Fruit fly (Drosophila melanogaster): ENCODE results near the gene toc.

toc gene

dm6 chr2L:3100812-3101211 is 43.8 kb downstream of the toc start (continued):
- TF ChIP-seq CG11902 (GFP tag; optimal IDR thresholded peaks at IDR 0.05) (no peak), net (GFP tag; optimal IDR thresholded peaks at IDR 0.05) (no peak), Hr38 (GFP tag; optimal IDR thresholded peaks at IDR 0.05) (no peak), Gug (GFP tag; IDR thresholded peaks at IDR 0.05) (no peak), CG6792 (GFP tag; optimal IDR thresholded peaks at IDR 0.05) (no peak), fkh (GFP tag; optimal IDR thresholded peaks at IDR 0.05) (no peak), CG32006 (GFP tag; optimal IDR thresholded peaks at IDR 0.05) (peak; percentile 44), Smox (GFP tag; optimal IDR thresholded peaks at IDR 0.05) (no peak), CG6163 (GFP tag; IDR thresholded peaks at IDR 0.05) (peak; percentile 38; the same call in 1 of the 3 replicates), CG10631 (GFP tag; optimal IDR thresholded peaks at IDR 0.05) (no peak), CG8632 (GFP tag; optimal IDR thresholded peaks at IDR 0.05) (no peak), fd85E (GFP tag; optimal IDR thresholded peaks at IDR 0.05) (no peak), Eip78C (GFP tag) (peak; percentile 37), OdsH (GFP tag; optimal IDR thresholded peaks at IDR 0.05) (no peak), CG6854 (GFP tag; optimal IDR thresholded peaks at IDR 0.05) (no peak), CG7368 (GFP tag; optimal IDR thresholded peaks at IDR 0.05) (no peak), svp (GFP tag) (no peak), Eip93F (GFP tag; optimal IDR thresholded peaks at IDR 0.05) (no peak), fd59A (GFP tag; optimal IDR thresholded peaks at IDR 0.05) (no peak), pdm3 (GFP tag; optimal IDR thresholded peaks at IDR 0.05) (no peak), ss (GFP tag; optimal IDR thresholded peaks at IDR 0.05) (no peak), CG6276 (GFP tag; optimal IDR thresholded peaks at IDR 0.05) (peak; percentile 15), CG8119 (GFP tag; IDR thresholded peaks at IDR 0.05) (peak; percentile 45; the same call in 2 of the 3 replicates), CG16779 (tag; optimal IDR thresholded peaks at IDR 0.05) (no peak), eg (GFP tag; IDR thresholded peaks at IDR 0.05) (peak; percentile 64; the same call in 2 of the 3 replicates), CG11762 (GFP tag; optimal IDR thresholded peaks at IDR 0.05; ENCODE audit: insufficient read depth) (no peak)

- TF ChIP-seq esn (GFP tag; optimal IDR thresholded peaks at IDR 0.05): no peak
Measured at dm6 chr2L:3099930-3100329, 44.7 kb downstream of the toc start.

- TF ChIP-seq CG10669 (GFP tag; optimal IDR thresholded peaks at IDR 0.05) (peak; percentile 28), Sox15 (GFP tag; optimal IDR thresholded peaks at IDR 0.05) (no peak), OdsH (GFP tag; optimal IDR thresholded peaks at IDR 0.05) (no peak), Eip75B (GFP tag; optimal IDR thresholded peaks at IDR 0.05) (no peak), CG7368 (GFP tag; optimal IDR thresholded peaks at IDR 0.05) (no peak), dac (GFP tag; optimal IDR thresholded peaks at IDR 0.05) (no peak), CG11762 (GFP tag; optimal IDR thresholded peaks at IDR 0.05; ENCODE audit: insufficient read depth) (no peak), CG6163 (GFP tag; IDR thresholded peaks at IDR 0.05) (peak; percentile 47; the same call in 2 of the 3 replicates), CG8119 (GFP tag; IDR thresholded peaks at IDR 0.05) (peak; percentile 51; the same call in 1 of the 3 replicates), svp (GFP tag) (no peak), CG6808 (GFP tag; optimal IDR thresholded peaks at IDR 0.05) (peak; percentile 55), Hr4 (GFP tag; optimal IDR thresholded peaks at IDR 0.05) (no peak), Ets21C (GFP tag; optimal IDR thresholded peaks at IDR 0.05) (no peak), esn (GFP tag; optimal IDR thresholded peaks at IDR 0.05) (no peak), ss (GFP tag; optimal IDR thresholded peaks at IDR 0.05) (peak; percentile 45 to 63), CG9139 (GFP tag; optimal IDR thresholded peaks at IDR 0.05) (peak; percentile 43), pdm3 (GFP tag; optimal IDR thresholded peaks at IDR 0.05) (no peak), spab (GFP tag; optimal IDR thresholded peaks at IDR 0.05) (peak; percentile 40), Eip78C (GFP tag) (peak; percentile 20), dsx (GFP tag; optimal IDR thresholded peaks at IDR 0.05; ENCODE audit: poor library complexity, severe bottlenecking) (no peak), CG11902 (GFP tag; optimal IDR thresholded peaks at IDR 0.05) (no peak), CG3919 (GFP tag; optimal IDR thresholded peaks at IDR 0.05) (no peak), topi (GFP tag; optimal IDR thresholded peaks at IDR 0.05) (no peak), CG15336 (GFP tag; IDR thresholded peaks at IDR 0.05) (no peak)
Measured at dm6 chr2L:3094901-3095777, 49.4 kb downstream of the toc start.
